Worm (Caenorhabditis elegans) whole organism, mixed stage, embryonic: ENCODE data around the gene aak-2.

Experiments
- bed-3 ChIP-seq: fragments of 200-800 bp; sonication (Bioruptor generic); optimal IDR thresholded peaks from 3 replicates; lab custom pipeline; 2018; ENCODE audit warnings: mild to moderate bottlenecking, missing genetic modification characterization, moderate library complexity, missing compliant biosample characterization
- blmp-1 ChIP-seq: fragments of 150-350 bp; optimal IDR thresholded peaks from 2 replicates; lab custom pipeline; 2014; ENCODE audit warnings: missing biosample characterization, missing genetic modification characterization
- ceh-43 ChIP-seq: fragments of 200-800 bp; sonication (Bioruptor generic); optimal IDR thresholded peaks from 2 replicates; lab custom pipeline; 2018; ENCODE audit warnings: mild to moderate bottlenecking, missing genetic modification characterization, moderate library complexity, missing compliant biosample characterization
- ces-1 ChIP-seq: fragments of 150-350 bp; optimal IDR thresholded peaks from 2 replicates; lab custom pipeline; 2014; ENCODE audit warnings: missing biosample characterization, missing genetic modification reagents, missing genetic modification characterization
- drap-1 ChIP-seq: fragments of 200-800 bp; sonication (Bioruptor generic); optimal IDR thresholded peaks from 3 replicates; lab custom pipeline; 2018; ENCODE audit warnings: mild to moderate bottlenecking, missing genetic modification characterization, missing compliant biosample characterization
- elt-1 ChIP-seq: sonication (generic microtip); optimal IDR thresholded peaks from 2 replicates; lab custom pipeline; 2017; ENCODE audit warnings: missing genetic modification characterization, mild to moderate bottlenecking, missing compliant biosample characterization, antibody characterized with exemption, moderate library complexity, borderline replicate concordance; ENCODE audit not compliant: insufficient read depth
- elt-3 ChIP-seq: fragments of 150-350 bp; optimal IDR thresholded peaks from 2 replicates; lab custom pipeline; 2014; ENCODE audit warnings: missing biosample characterization, missing genetic modification characterization
- ham-2 ChIP-seq: fragments of 200-800 bp; sonication (Bioruptor generic); optimal IDR thresholded peaks from 2 replicates; lab custom pipeline; 2018; ENCODE audit warnings: mild to moderate bottlenecking, missing genetic modification characterization, missing compliant biosample characterization
- hlh-1 ChIP-seq: fragments of 150-350 bp; optimal IDR thresholded peaks from 2 replicates; lab custom pipeline; 2014; ENCODE audit warnings: missing biosample characterization, missing genetic modification reagents, missing genetic modification characterization
- lin-13 ChIP-seq: fragments of 150-350 bp; optimal IDR thresholded peaks from 2 replicates; lab custom pipeline; 2014; ENCODE audit warnings: missing biosample characterization, missing genetic modification characterization
- lsy-2 ChIP-seq: fragments of 150-350 bp; optimal IDR thresholded peaks from 2 replicates; lab custom pipeline; 2014; ENCODE audit warnings: missing biosample characterization, missing genetic modification characterization
- mab-5 ChIP-seq: fragments of 150-350 bp; optimal IDR thresholded peaks from 2 replicates; lab custom pipeline; 2014; ENCODE audit warnings: missing biosample characterization, missing genetic modification characterization
- mep-1 ChIP-seq: fragments of 150-350 bp; optimal IDR thresholded peaks from 2 replicates; lab custom pipeline; 2017; ENCODE audit warnings: missing biosample characterization, missing genetic modification reagents, missing genetic modification characterization, inconsistent platforms
- mls-2 ChIP-seq: sonication (generic microtip); optimal IDR thresholded peaks from 2 replicates; lab custom pipeline; 2016; ENCODE audit warnings: mild to moderate bottlenecking, missing genetic modification characterization, moderate library complexity, missing compliant biosample characterization
- nhr-12 ChIP-seq: fragments of 150-350 bp; optimal IDR thresholded peaks from 2 replicates; lab custom pipeline; 2014; ENCODE audit warnings: missing biosample characterization, missing genetic modification characterization
- nhr-2 ChIP-seq: fragments of 150-350 bp; optimal IDR thresholded peaks from 2 replicates; lab custom pipeline; 2014; ENCODE audit warnings: missing biosample characterization, missing genetic modification characterization
- nhr-237 ChIP-seq: fragments of 150-350 bp; optimal IDR thresholded peaks from 2 replicates; lab custom pipeline; 2014; ENCODE audit warnings: missing biosample characterization, missing genetic modification characterization
- nhr-28 ChIP-seq: fragments of 150-350 bp; optimal IDR thresholded peaks from 2 replicates; lab custom pipeline; 2014; ENCODE audit warnings: missing biosample characterization, missing genetic modification characterization
- nhr-76 ChIP-seq: sonication (generic microtip); optimal IDR thresholded peaks from 2 replicates; lab custom pipeline; 2017; ENCODE audit warnings: missing biosample characterization, missing genetic modification characterization
- sem-2 ChIP-seq: fragments of 200-800 bp; sonication (Bioruptor generic); optimal IDR thresholded peaks from 2 replicates; lab custom pipeline; 2018; ENCODE audit warnings: mild to moderate bottlenecking, missing genetic modification characterization, missing compliant biosample characterization
- snpc-4 ChIP-seq: fragments of 150-350 bp; optimal IDR thresholded peaks from 2 replicates; lab custom pipeline; 2014; ENCODE audit warnings: missing biosample characterization, missing genetic modification characterization
- sptf-1 ChIP-seq: sonication (generic microtip); optimal IDR thresholded peaks from 2 replicates; lab custom pipeline; 2017; ENCODE audit warnings: mild to moderate bottlenecking, missing genetic modification characterization, moderate library complexity, missing compliant biosample characterization
- tbx-8 ChIP-seq: fragments of 200-800 bp; sonication (Bioruptor generic); optimal IDR thresholded peaks from 2 replicates; lab custom pipeline; 2018; ENCODE audit warnings: mild to moderate bottlenecking, missing genetic modification characterization, moderate library complexity, missing compliant biosample characterization
- unc-120 ChIP-seq: sonication (generic microtip); optimal IDR thresholded peaks from 2 replicates; lab custom pipeline; 2017; ENCODE audit warnings: missing genetic modification characterization, missing compliant biosample characterization; ENCODE audit not compliant: poor library complexity, severe bottlenecking
- unc-39 ChIP-seq: fragments of 150-350 bp; optimal IDR thresholded peaks from 2 replicates; lab custom pipeline; 2014; ENCODE audit warnings: missing biosample characterization, missing genetic modification characterization
- unc-62 ChIP-seq: fragments of 150-350 bp; optimal IDR thresholded peaks from 2 replicates; lab custom pipeline; 2014; ENCODE audit warnings: missing biosample characterization, missing genetic modification reagents, missing genetic modification characterization
- ztf-11 ChIP-seq: fragments of 150-350 bp; optimal IDR thresholded peaks from 2 replicates; lab custom pipeline; 2014; ENCODE audit warnings: missing biosample characterization, missing genetic modification characterization

aak-2 gene

ce11 chrX:16786021-16786488, 9.8 kb upstream of the aak-2 start, which contains the start of gene T01C8.2:
Gene T01C8.2, plus strand, starts transcription at chrX:16786438.
- TF ChIP-seq unc-39 (no peak), unc-62 (GFP tag; lab: Kevin White, UChicago) (no peak)

- no peak for TF ChIP-seq lin-13
- TF ChIP-seq blmp-1 (tag; lab: Kevin White, UChicago), result no peak
- TF ChIP-seq nhr-237 (tag; lab: Kevin White, UChicago), result no peak
- TF ChIP-seq drap-1 (GFP tag; lab: Kevin White, UChicago), result no peak
- TF ChIP-seq lsy-2 (tag; lab: Kevin White, UChicago), result no peak
- TF ChIP-seq nhr-76, result no peak
- TF ChIP-seq ham-2 (GFP tag; lab: Kevin White, UChicago), result no peak
- no peak for TF ChIP-seq unc-62 (GFP tag; lab: Kevin White, UChicago)
- TF ChIP-seq unc-39, result no peak
- TF ChIP-seq tbx-8 (GFP tag; lab: Kevin White, UChicago), result no peak
- no peak for TF ChIP-seq mep-1 (tag; lab: Kevin White, UChicago)
- TF ChIP-seq sptf-1 (tag; lab: Kevin White, UChicago), result no peak
- no peak for TF ChIP-seq nhr-2 (tag; lab: Kevin White, UChicago)
- no peak for TF ChIP-seq nhr-12 (tag; lab: Kevin White, UChicago)
- no peak for TF ChIP-seq hlh-1 (tag; lab: Kevin White, UChicago)
- TF ChIP-seq unc-120 (tag; lab: Kevin White, UChicago), result no peak
- TF ChIP-seq bed-3 (GFP tag; lab: Kevin White, UChicago), result no peak
- no peak for TF ChIP-seq nhr-28
- no peak for TF ChIP-seq ceh-43 (GFP tag; lab: Kevin White, UChicago)
Measured at ce11 chrX:16787152-16787551, 8.7 kb upstream of the aak-2 start.

ce11 chrX:16792700-16793176, 3.1 kb upstream of the aak-2 start, which contains the start of gene got-1.2:
Gene got-1.2, minus strand, starts transcription at chrX:16793126.
- TF ChIP-seq elt-3 (tag; lab: Kevin White, UChicago), result no peak
- no peak for TF ChIP-seq unc-120 (tag; lab: Kevin White, UChicago)
- TF ChIP-seq nhr-28, result no peak
- TF ChIP-seq ceh-43 (GFP tag; lab: Kevin White, UChicago), result no peak
- no peak for TF ChIP-seq drap-1 (GFP tag; lab: Kevin White, UChicago)
- TF ChIP-seq lin-13, result no peak
- no peak for TF ChIP-seq lsy-2 (tag; lab: Kevin White, UChicago)
- no peak for TF ChIP-seq unc-62 (GFP tag; lab: Kevin White, UChicago)

ce11 chrX:16793470-16793869, 2.4 kb upstream of the aak-2 start:
- TF ChIP-seq lin-13 (no peak), ces-1 (no peak), bed-3 (GFP tag; lab: Kevin White, UChicago) (no peak), drap-1 (GFP tag; lab: Kevin White, UChicago) (no peak), sptf-1 (tag; lab: Kevin White, UChicago) (no peak), lsy-2 (tag; lab: Kevin White, UChicago) (no peak), ham-2 (GFP tag; lab: Kevin White, UChicago) (no peak), unc-39 (no peak), nhr-76 (no peak), mep-1 (tag; lab: Kevin White, UChicago) (no peak), elt-1 (tag; lab: Kevin White, UChicago) (no peak), nhr-12 (tag; lab: Kevin White, UChicago) (no peak), nhr-28 (no peak), tbx-8 (GFP tag; lab: Kevin White, UChicago) (no peak), unc-120 (tag; lab: Kevin White, UChicago) (no peak), mab-5 (tag; lab: Kevin White, UChicago) (no peak), mls-2 (no peak), ztf-11 (tag; lab: Kevin White, UChicago) (no peak)

DNA sequence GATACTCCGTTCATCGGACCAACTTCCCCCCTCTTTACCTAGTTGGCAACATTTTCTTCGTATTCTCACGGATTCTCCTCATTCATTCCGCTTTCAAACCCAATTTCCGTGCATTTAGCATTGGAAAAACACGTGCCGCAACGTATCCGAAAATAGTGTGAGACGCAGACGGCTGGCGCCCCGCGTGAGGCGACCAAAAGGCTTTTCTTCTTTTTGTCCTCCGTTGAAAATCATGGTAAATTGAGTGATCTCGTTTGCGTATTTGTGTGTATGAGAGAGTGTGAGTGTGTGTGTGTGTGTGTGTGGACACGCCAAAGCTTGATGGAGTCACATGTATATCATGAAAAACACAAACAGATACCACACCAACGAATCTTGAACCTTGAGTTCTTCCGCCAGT, 939 bp downstream of the aak-2 start:
- TF ChIP-seq nhr-28, result no peak
- TF ChIP-seq ham-2 (GFP tag; lab: Kevin White, UChicago), result peak; percentile 61
- TF ChIP-seq sptf-1 (tag; lab: Kevin White, UChicago), result no peak
- TF ChIP-seq drap-1 (GFP tag; lab: Kevin White, UChicago), result peak; percentile 16
- no peak for TF ChIP-seq sem-2 (GFP tag; lab: Kevin White, UChicago)
- no peak for TF ChIP-seq elt-1 (tag; lab: Kevin White, UChicago)
- TF ChIP-seq unc-62 (GFP tag; lab: Kevin White, UChicago), result peak; percentile 30
- TF ChIP-seq ces-1, result peak; percentile 75
- TF ChIP-seq nhr-237 (tag; lab: Kevin White, UChicago), result peak; percentile 34
- TF ChIP-seq unc-120 (tag; lab: Kevin White, UChicago), result peak; percentile 82
- no peak for TF ChIP-seq lin-13
- TF ChIP-seq mls-2, result no peak
- TF ChIP-seq snpc-4 (tag; lab: Kevin White, UChicago), result no peak
